Worm (Caenorhabditis elegans): ENCODE results near the gene nhr-10.

DNA sequence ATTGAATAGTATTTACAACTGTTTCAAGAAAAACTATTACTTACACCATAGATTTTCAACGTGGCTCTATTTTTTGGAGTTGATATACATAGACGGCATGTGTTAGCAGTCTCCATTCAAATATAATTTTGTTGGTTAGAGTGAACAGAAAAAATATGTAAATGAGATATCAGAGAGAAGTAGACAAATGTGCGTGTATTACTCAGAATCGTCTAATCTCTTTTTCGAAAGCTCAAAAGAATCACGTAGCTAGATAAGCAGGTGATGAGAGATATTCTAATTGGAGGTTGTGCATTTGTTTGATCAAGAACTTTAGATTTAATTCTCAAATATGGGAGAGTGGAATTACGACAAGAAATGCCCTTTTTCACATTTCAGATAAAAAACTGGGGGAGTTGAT, 24.7 kb downstream of the nhr-10 start, which contains the start of gene ZK418.10:
- TF ChIP-seq unc-62 (GFP tag; optimal IDR thresholded peaks at IDR 0.05) (no peak), fkh-4 (tag; optimal IDR thresholded peaks at IDR 0.05; ENCODE audit: borderline replicate concordance) (no peak), ceh-88 (GFP tag; IDR thresholded peaks at IDR 0.05) (no peak), nhr-11 (tag; optimal IDR thresholded peaks at IDR 0.05) (no peak), snpc-4 (tag; optimal IDR thresholded peaks at IDR 0.05) (no peak), ceh-82 (tag; optimal IDR thresholded peaks at IDR 0.05) (no peak), ceh-90 (tag; optimal IDR thresholded peaks at IDR 0.05) (no peak), nhr-77 (tag; optimal IDR thresholded peaks at IDR 0.05) (no peak), lin-13 (GFP tag; optimal IDR thresholded peaks at IDR 0.05) (no peak)
